Worm (Caenorhabditis elegans): ENCODE data around the gene srz-5.

The srz-5 gene

ce11 chrII:3520988-3521850 lies 6.7 kb upstream of the srz-5 start, which contains the start of gene W09G10.9 (continued):
- no peak; the same call in 1 of the 2 replicates for TF ChIP-seq mxl-2 (GFP tag; conservative IDR thresholded peaks at IDR 0.05)
- no peak for TF ChIP-seq T20F7.1 (GFP tag; optimal IDR thresholded peaks at IDR 0.05)
- TF ChIP-seq Y48G9A.11 (GFP tag; IDR thresholded peaks at IDR 0.05): peak; percentile 84
- no peak for TF ChIP-seq lin-39 (tag; optimal IDR thresholded peaks at IDR 0.05)
- TF ChIP-seq F37D6.2 (tag; optimal IDR thresholded peaks at IDR 0.05): no peak
- TF ChIP-seq ceh-82 (tag; optimal IDR thresholded peaks at IDR 0.05): no peak
- no peak for TF ChIP-seq ceh-32 (tag; optimal IDR thresholded peaks at IDR 0.05; ENCODE audit: poor library complexity)
- no peak for TF ChIP-seq attf-4 (tag; optimal IDR thresholded peaks at IDR 0.05)
- TF ChIP-seq gei-8 (GFP tag; optimal IDR thresholded peaks at IDR 0.05): no peak

- TF ChIP-seq F44E2.7 (GFP tag; IDR thresholded peaks at IDR 0.05) (no peak), tag-97 (GFP tag; IDR thresholded peaks at IDR 0.05) (no peak), cey-2 (tag; optimal IDR thresholded peaks at IDR 0.05; ENCODE audit: borderline replicate concordance, insufficient read depth) (peak; percentile 27), F49E8.2 (tag; optimal IDR thresholded peaks at IDR 0.05; ENCODE audit: borderline replicate concordance) (peak; percentile 65), fos-1 (tag; optimal IDR thresholded peaks at IDR 0.05) (no peak), nhr-25 (tag; optimal IDR thresholded peaks at IDR 0.05; ENCODE audit: borderline replicate concordance, insufficient read depth) (no peak), nhr-76 (tag; optimal IDR thresholded peaks at IDR 0.05) (no peak), egl-27 (tag; optimal IDR thresholded peaks at IDR 0.05) (no peak), ceh-28 (tag; optimal IDR thresholded peaks at IDR 0.05) (no peak), Y48G9A.11 (GFP tag; IDR thresholded peaks at IDR 0.05) (peak; percentile 73), daf-16 (GFP tag; optimal IDR thresholded peaks at IDR 0.05) (peak; percentile 85 to 94), daf-16 (tag; optimal IDR thresholded peaks at IDR 0.05) (peak; percentile 96), nhr-77 (tag; optimal IDR thresholded peaks at IDR 0.05) (peak; percentile 74), spr-3 (GFP tag; optimal IDR thresholded peaks at IDR 0.05) (peak; percentile 38), php-3 (GFP tag; IDR thresholded peaks at IDR 0.05) (no peak; the same call in 1 of the 2 replicates), nhr-41 (GFP tag; IDR thresholded peaks at IDR 0.05) (no peak; the same call in 1 of the 2 replicates), skn-1 (tag; optimal IDR thresholded peaks at IDR 0.05) (no peak), ceh-32 (tag; optimal IDR thresholded peaks at IDR 0.05; ENCODE audit: poor library complexity) (no peak), lsy-2 (tag; optimal IDR thresholded peaks at IDR 0.05) (peak; percentile 27 to 85), nhr-111 (GFP tag; optimal IDR thresholded peaks at IDR 0.05) (peak; percentile 11), lin-39 (tag; optimal IDR thresholded peaks at IDR 0.05) (no peak), attf-4 (tag; optimal IDR thresholded peaks at IDR 0.05) (no peak), nhr-11 (tag; optimal IDR thresholded peaks at IDR 0.05) (no peak), hlh-11 (tag; optimal IDR thresholded peaks at IDR 0.05) (peak; percentile 84), ceh-44 (GFP tag; IDR thresholded peaks at IDR 0.05) (peak; percentile 51; the same call in 1 of the 2 replicates), unc-62 (GFP tag; optimal IDR thresholded peaks at IDR 0.05 in 1 of 2) (peak in 1 of 2 experiments; percentile 64), unc-62 (tag; optimal IDR thresholded peaks at IDR 0.05) (no peak), arid-1 (GFP tag; conservative IDR thresholded peaks at IDR 0.05) (peak; percentile 31; the same call in 1 of the 2 replicates), gei-8 (GFP tag; optimal IDR thresholded peaks at IDR 0.05) (peak; percentile 46), daf-8 (GFP tag; IDR thresholded peaks at IDR 0.05) (no peak), aly-2 (tag; optimal IDR thresholded peaks at IDR 0.05) (no peak), dmd-8 (GFP tag; IDR thresholded peaks at IDR 0.05) (no peak; the same call in 1 of the 2 replicates), ceh-20 (GFP tag; IDR thresholded peaks at IDR 0.05) (peak; percentile 64), fkh-10 (GFP tag; optimal IDR thresholded peaks at IDR 0.05) (peak; percentile 30), madf-5 (GFP tag; IDR thresholded peaks at IDR 0.05) (0 out of 4 replicates have a peak, but pooled peaks of 1 of the 2 experiments have one; percentile 65), zip-11 (GFP tag; IDR thresholded peaks at IDR 0.05) (0 out of 2 replicates have a peak, but pooled peaks have one; percentile 9), daf-12 (tag; optimal IDR thresholded peaks at IDR 0.05) (no peak), T20F7.1 (GFP tag; optimal IDR thresholded peaks at IDR 0.05) (no peak), lim-7 (GFP tag; IDR thresholded peaks at IDR 0.05) (peak; percentile 77), daf-19 (GFP tag; conservative IDR thresholded peaks at IDR 0.05) (no peak), nhr-6 (tag; optimal IDR thresholded peaks at IDR 0.05) (no peak), zfp-2 (tag; optimal IDR thresholded peaks at IDR 0.05) (peak; percentile 65), nhr-102 (tag; optimal IDR thresholded peaks at IDR 0.05) (peak; percentile 89)
Measured at ce11 chrII:3518961-3519544, 4.5 kb upstream of the srz-5 start, which contains the start of gene clec-126. TSS of gene clec-126 (plus strand) at chrII:3519494.
